Worm (Caenorhabditis elegans): ENCODE results near the gene gcy-6.

Gene gcy-6

DNA sequence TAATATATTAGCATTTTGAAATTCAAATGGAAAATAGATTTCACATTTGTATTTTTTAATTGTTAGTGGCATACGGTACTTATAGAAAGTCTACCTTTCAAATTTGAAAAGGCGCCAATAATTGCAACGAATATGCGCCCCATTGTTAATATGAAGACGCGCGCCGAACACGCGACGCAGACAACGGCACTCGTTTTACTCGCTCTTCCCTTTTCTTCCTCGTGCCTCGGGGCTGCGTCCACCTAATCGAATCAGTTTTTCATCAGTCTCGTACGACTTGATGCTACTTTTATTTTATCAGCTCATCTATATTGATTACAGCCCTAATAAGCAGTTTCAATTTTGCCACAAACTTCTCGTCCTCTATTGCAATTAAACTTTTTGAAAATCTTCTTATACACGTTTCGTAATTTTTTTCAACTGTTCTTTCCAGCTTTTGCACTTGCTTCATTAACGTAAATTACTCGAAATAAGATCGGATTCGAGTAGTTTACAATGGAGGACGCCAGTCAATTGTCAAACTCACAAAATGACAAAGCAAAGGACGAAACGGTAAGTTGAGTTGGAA lies 48.1 kb upstream of the gcy-6 start, which contains the start of gene cash-1 (continued):
- TF ChIP-seq T26A5.8 (tag; optimal IDR thresholded peaks at IDR 0.05) (no peak), let-526 (GFP tag; IDR thresholded peaks at IDR 0.05) (0 out of 2 replicates have a peak, but pooled peaks have one; percentile 55), ztf-3 (GFP tag; optimal IDR thresholded peaks at IDR 0.05) (no peak), tlf-1 (GFP tag; optimal IDR thresholded peaks at IDR 0.05) (peak; percentile 66), nhr-179 (tag; optimal IDR thresholded peaks at IDR 0.05) (no peak), ztf-25 (GFP tag; IDR thresholded peaks at IDR 0.05) (0 out of 2 replicates have a peak, but pooled peaks have one; percentile 36), tbx-9 (tag; optimal IDR thresholded peaks at IDR 0.05; ENCODE audit: borderline replicate concordance) (no peak), K12H6.12 (tag; optimal IDR thresholded peaks at IDR 0.05) (peak; percentile 36), rcor-1 (GFP tag; IDR thresholded peaks at IDR 0.05) (0 out of 2 replicates have a peak, but pooled peaks have one; percentile 37), T07F8.4 (tag; optimal IDR thresholded peaks at IDR 0.05) (no peak), F23B12.7 (tag; optimal IDR thresholded peaks at IDR 0.05; ENCODE audit: insufficient read depth) (no peak), zim-3 (tag; optimal IDR thresholded peaks at IDR 0.05) (no peak), ZK185.1 (tag; optimal IDR thresholded peaks at IDR 0.05; ENCODE audit: poor library complexity, severe bottlenecking) (peak; percentile 47), F49E8.2 (tag; optimal IDR thresholded peaks at IDR 0.05; ENCODE audit: insufficient read depth) (peak; percentile 51), lsl-1 (GFP tag; optimal IDR thresholded peaks at IDR 0.05) (peak; percentile 69), F39B2.1 (GFP tag; IDR thresholded peaks at IDR 0.05) (no peak), B0019.2 (GFP tag; conservative IDR thresholded peaks at IDR 0.05) (no peak), ceh-91 (GFP tag; IDR thresholded peaks at IDR 0.05) (peak; percentile 66), dpff-1 (tag; optimal IDR thresholded peaks at IDR 0.05) (no peak), ztf-26 (tag; optimal IDR thresholded peaks at IDR 0.05) (no peak), lin-54 (GFP tag; optimal IDR thresholded peaks at IDR 0.05) (peak; percentile 83), Y67H2A.10 (GFP tag; conservative IDR thresholded peaks at IDR 0.05) (no peak; the same call in 1 of the 2 replicates), lag-1 (GFP tag; IDR thresholded peaks at IDR 0.05) (no peak), egl-18 (GFP tag; IDR thresholded peaks at IDR 0.05) (no peak), aptf-2 (GFP tag; conservative IDR thresholded peaks at IDR 0.05) (no peak), nfya-1 (tag; optimal IDR thresholded peaks at IDR 0.05; ENCODE audit: borderline replicate concordance, insufficient read depth) (no peak), nhr-90 (tag; optimal IDR thresholded peaks at IDR 0.05) (no peak), efl-1 (GFP tag; optimal IDR thresholded peaks at IDR 0.05) (peak; percentile 75), snpc-1.1 (tag; optimal IDR thresholded peaks at IDR 0.05; ENCODE audit: insufficient read depth) (no peak), ekl-4 (GFP tag; IDR thresholded peaks at IDR 0.05) (peak; percentile 51; the same call in 1 of the 2 replicates), ztf-6 (GFP tag; IDR thresholded peaks at IDR 0.05) (no peak), ztf-18 (tag; optimal IDR thresholded peaks at IDR 0.05) (peak; percentile 51), somi-1 (GFP tag; optimal IDR thresholded peaks at IDR 0.05) (no peak), hmg-1.2 (GFP tag; IDR thresholded peaks at IDR 0.05) (peak; percentile 52; the same call in 1 of the 2 replicates), hlh-26 (GFP tag; conservative IDR thresholded peaks at IDR 0.05) (no peak), Y53F4B.3 (GFP tag; IDR thresholded peaks at IDR 0.05) (no peak), athp-1 (tag; optimal IDR thresholded peaks at IDR 0.05) (no peak), aptf-3 (GFP tag; IDR thresholded peaks at IDR 0.05) (no peak), nhr-120 (GFP tag; IDR thresholded peaks at IDR 0.05) (no peak), F55B11.4 (tag; optimal IDR thresholded peaks at IDR 0.05; ENCODE audit: borderline replicate concordance, insufficient read depth) (no peak), die-1 (tag; optimal IDR thresholded peaks at IDR 0.05) (no peak), lsy-27 (tag; optimal IDR thresholded peaks at IDR 0.05; ENCODE audit: borderline replicate concordance, insufficient read depth) (peak; percentile 61), egrh-3 (GFP tag; IDR thresholded peaks at IDR 0.05) (no peak), hmg-20 (GFP tag; IDR thresholded peaks at IDR 0.05) (no peak), dpl-1 (GFP tag; optimal IDR thresholded peaks at IDR 0.05) (peak; percentile 68), cebp-1 (GFP tag; IDR thresholded peaks at IDR 0.05) (peak; percentile 45; the same call in 1 of the 2 replicates), cebp-1 (tag; optimal IDR thresholded peaks at IDR 0.05) (peak; percentile 58)

Data from whole organism, young adult.